Fruit fly (Drosophila melanogaster): Measurements from ENCODE around the gene CG15312.

DNA sequence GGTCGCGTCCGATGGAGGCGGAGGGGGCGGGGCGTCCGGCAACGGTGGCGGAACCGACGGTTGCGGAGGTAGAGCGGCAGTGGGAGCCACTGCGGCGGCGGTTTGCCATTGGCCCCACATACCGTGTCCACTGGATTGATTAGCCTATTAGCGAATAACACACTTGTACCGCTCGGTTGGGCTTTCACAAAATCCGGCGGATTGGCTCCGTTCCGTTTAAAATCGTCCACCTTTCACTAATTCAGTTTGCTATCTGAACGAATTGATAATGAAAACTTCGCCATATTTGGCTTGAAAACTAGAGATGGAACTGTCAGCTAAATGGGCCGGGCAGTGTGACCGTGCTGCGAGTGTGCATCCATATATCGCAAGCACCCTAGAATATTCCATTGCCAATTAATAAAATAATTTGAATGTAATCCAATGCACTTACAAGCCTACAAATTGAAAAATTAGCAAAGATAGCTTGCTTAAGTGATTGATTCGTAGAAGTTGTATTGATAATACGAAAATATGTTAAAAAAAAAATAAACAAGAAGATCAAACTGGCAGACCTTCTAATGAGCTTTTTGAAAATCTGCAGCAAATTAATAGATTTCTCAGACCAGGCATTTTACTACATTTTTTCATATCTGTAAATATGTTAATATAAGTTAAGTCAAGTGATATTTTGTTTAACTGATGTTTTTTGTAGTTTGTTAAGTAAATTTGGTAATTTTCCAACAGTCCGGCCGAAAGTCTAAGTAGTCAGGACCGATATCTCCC is 11.7 kb upstream of the CG15312 start, which contains the start of gene ZAP3:
- TF ChIP-seq tj (GFP tag; optimal IDR thresholded peaks at IDR 0.05) = no peak
- no peak for TF ChIP-seq kay (GFP tag; ENCODE audit: borderline replicate concordance)
